Worm (Caenorhabditis elegans) whole organism, L4 larva: ENCODE measurements around the gene fbxb-48.

Experiments
- Y48G9A.11 ChIP-seq: fragments of 200-800 bp; sonication (Bioruptor generic); IDR thresholded peaks from 2 replicates; pipeline ENCODE4 v1.3.6; 2022; ENCODE audit warnings: missing genetic modification reagents, missing genetic modification characterization, missing compliant biosample characterization
- aha-1 ChIP-seq: fragments of 150-350 bp; peaks from one replicate; lab custom pipeline; 2014; ENCODE audit warnings: missing biosample characterization, missing genetic modification characterization
- dmd-6 ChIP-seq: fragments of 200-800 bp; sonication (Bioruptor generic); IDR thresholded peaks from 2 replicates; pipeline ENCODE4 v1.3.6; 2022; ENCODE audit warnings: missing genetic modification reagents, missing genetic modification characterization, missing compliant biosample characterization
- hlh-11 ChIP-seq: fragments of 200-800 bp; sonication (Bioruptor generic); optimal IDR thresholded peaks from 2 replicates; lab custom pipeline; 2018; ENCODE audit warnings: mild to moderate bottlenecking, missing genetic modification characterization, missing compliant biosample characterization
- lin-1 ChIP-seq: fragments of 200-800 bp; sonication (Bioruptor generic); IDR thresholded peaks from 2 replicates; pipeline ENCODE4 v1.3.6; 2022; ENCODE audit warnings: missing genetic modification reagents, missing genetic modification characterization, missing compliant biosample characterization
- mes-2 ChIP-seq: sonication (generic microtip); optimal IDR thresholded peaks from 2 replicates; lab custom pipeline; 2016; ENCODE audit warnings: missing genotype, mild to moderate bottlenecking, missing genetic modification characterization, missing compliant biosample characterization; ENCODE audit not compliant: poor library complexity, severe bottlenecking
- mxl-2 ChIP-seq: fragments of 200-800 bp; sonication (Bioruptor generic); conservative IDR thresholded peaks from 2 replicates; pipeline ENCODE4 v1.3.6; 2022; ENCODE audit warnings: missing genetic modification reagents, missing genetic modification characterization, missing compliant biosample characterization
- nhr-28 ChIP-seq: fragments of 150-350 bp; optimal IDR thresholded peaks from 2 replicates; lab custom pipeline; 2014; ENCODE audit warnings: missing biosample characterization, missing genetic modification characterization
- unc-130 ChIP-seq: sonication (generic microtip); optimal IDR thresholded peaks from 2 replicates; lab custom pipeline; 2016; ENCODE audit warnings: missing genetic modification reagents, missing genetic modification characterization, missing compliant biosample characterization
- unc-39 ChIP-seq: sonication (generic microtip); optimal IDR thresholded peaks from 2 replicates; lab custom pipeline; 2017; ENCODE audit warnings: missing biosample characterization, missing genetic modification characterization
- unc-62 ChIP-seq, 3 experiments: fragments of 150-350 bp in 1 of 3; sonication (generic microtip); optimal IDR thresholded peaks in 2 of 3; peaks in 1 of 3; 1 replicate in 1 of 3; 2 replicates in 2 of 3; lab custom pipeline; 2014 to 2017; ENCODE audit warnings: missing biosample characterization in 3 of 3, missing genetic modification characterization in 3 of 3, missing genetic modification reagents in 3 of 3, missing genotype in 1 of 3

The fbxb-48 gene

ce11 chrII:1670985-1671384 is 48.1 kb downstream of the fbxb-48 start:
- no peak for TF ChIP-seq dmd-6 (GFP tag; lab: Robert Waterston, UW)
- no peak for TF ChIP-seq mxl-2 (GFP tag; lab: Robert Waterston, UW)
- TF ChIP-seq aha-1 = peak; percentile 91
- no peak for TF ChIP-seq unc-130

ce11 chrII:1670260-1670879 is 48.7 kb downstream of the fbxb-48 start, which contains the start of gene nhx-6:
nhx-6 (plus strand) TSS chrII:1670829.
- TF ChIP-seq mes-2 (no peak), Y48G9A.11 (no peak), lin-1 (GFP tag; lab: Robert Waterston, UW) (no peak), nhr-28 (tag; lab: Kevin White, UChicago) (peak; percentile 6), hlh-11 (tag; lab: Kevin White, UChicago) (peak; percentile 25), aha-1 (peak; percentile 46)

DNA sequence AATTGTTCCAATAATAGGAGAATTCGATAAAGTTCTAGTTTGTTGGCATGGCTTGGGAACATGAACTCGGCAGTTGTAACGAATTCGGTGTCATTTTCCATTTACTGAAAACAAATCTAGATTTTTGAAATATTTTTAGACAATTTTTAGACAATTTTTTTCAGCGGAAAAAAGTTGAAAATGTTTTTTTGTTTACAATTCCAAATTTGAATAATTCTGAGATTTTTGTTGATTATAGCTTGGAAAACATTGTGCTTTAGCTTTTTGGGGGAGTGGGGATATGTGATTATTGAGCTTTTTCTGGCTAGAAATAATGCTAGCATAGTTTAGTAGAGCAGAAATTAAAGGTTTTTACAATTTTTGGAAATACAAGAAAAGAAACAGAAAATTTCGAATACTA is 50.1 kb downstream of the fbxb-48 start, which contains the start of gene srw-97:
Gene srw-97, minus strand, starts transcription at position 101 of the 400 bp plus-strand sequence.
- TF ChIP-seq unc-62 (GFP tag; optimal IDR thresholded peaks at IDR 0.05 in 1 of 2; lab: Kevin White, UChicago) (peak in 1 of 2 experiments; percentile 62), unc-62 (tag; optimal IDR thresholded peaks at IDR 0.05; lab: Kevin White, UChicago) (no peak), dmd-6 (GFP tag; lab: Robert Waterston, UW) (no peak), unc-39 (tag; lab: Kevin White, UChicago) (no peak)
- TF ChIP-seq, all 104 proteins: peak for 1
